Fruit fly (Drosophila melanogaster): ENCODE results near the gene CG2685.

DNA sequence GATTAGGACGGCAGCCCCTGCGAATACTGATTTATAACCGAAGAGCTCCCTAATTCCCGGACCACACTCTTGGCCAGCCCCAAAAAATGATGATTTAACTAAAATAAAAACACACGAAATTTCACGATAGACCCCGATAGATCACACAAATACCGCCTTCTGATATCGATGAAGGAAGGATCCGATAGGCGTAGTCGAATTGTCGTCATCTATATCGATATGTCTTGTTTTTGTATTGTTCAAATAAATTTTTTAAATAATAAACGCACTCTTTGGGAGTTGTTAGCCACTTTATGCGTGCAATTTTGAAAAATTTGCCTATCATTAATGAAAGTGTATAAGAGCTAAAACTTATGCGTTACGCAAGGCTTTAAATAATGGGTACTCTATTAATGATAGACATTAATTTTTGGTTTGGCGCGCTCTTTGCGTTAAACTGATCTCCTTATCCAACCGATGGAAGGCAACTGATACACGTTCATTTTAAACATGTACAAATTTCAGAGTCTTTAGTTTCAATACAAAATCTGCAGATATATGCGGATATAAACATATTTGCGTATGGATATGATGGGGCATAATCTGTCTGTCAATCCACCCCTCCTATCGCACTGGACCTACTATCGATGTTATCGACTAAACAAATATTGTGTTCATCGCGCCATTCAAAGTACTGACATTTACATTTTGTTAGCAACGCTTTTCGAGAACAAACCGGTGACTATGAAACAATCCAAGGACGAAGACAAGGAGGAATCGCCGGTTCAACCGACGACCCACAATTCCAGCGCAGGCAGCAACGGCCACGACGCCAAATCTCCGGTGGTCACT, 15.5 kb downstream of the CG2685 start, which contains the start of the genes Spg7 and Lint-O:
- no peak for TF ChIP-seq CG9948 (tag; optimal IDR thresholded peaks at IDR 0.05)
- TF ChIP-seq Snoo (tag; optimal IDR thresholded peaks at IDR 0.05), result no peak
- no peak for TF ChIP-seq CG34367 (tag; optimal IDR thresholded peaks at IDR 0.05)
- TF ChIP-seq CG8159 (tag; optimal IDR thresholded peaks at IDR 0.05), result no peak
- TF ChIP-seq CG15710 (tag; optimal IDR thresholded peaks at IDR 0.05), result no peak

Data from whole organism, pupa.